Fruit fly (Drosophila melanogaster) whole organism, embryonic: ENCODE measurements around the gene CG5079.

ENCODE experiments used
- B-H2 ChIP-seq: fragments of 200-800 bp; sonication (Bioruptor generic); optimal IDR thresholded peaks from 2 replicates; lab custom pipeline; 2018; ENCODE audit warnings: missing biosample characterization, mild to moderate bottlenecking, missing genetic modification characterization
- Bgb ChIP-seq: fragments of 200-800 bp; sonication (Bioruptor generic); IDR thresholded peaks from 2 replicates; pipeline ENCODE4 v1.3.6; 2022; ENCODE audit warnings: missing biosample characterization, missing genetic modification characterization; ENCODE audit not compliant: partially characterized antibody
- Blimp-1 ChIP-seq: fragments of 200-800 bp; sonication (Bioruptor generic); optimal IDR thresholded peaks from 3 replicates; lab custom pipeline; 2018; ENCODE audit warnings: missing biosample characterization, missing genetic modification characterization, mild to moderate bottlenecking, moderate library complexity, missing genetic modification reagents
- CG10274 ChIP-seq: fragments of 200-800 bp; sonication (Bioruptor generic); optimal IDR thresholded peaks from 3 replicates; lab custom pipeline; 2017; ENCODE audit warnings: missing biosample characterization, mild to moderate bottlenecking, missing genetic modification characterization
- CG12659 ChIP-seq: fragments of 200-800 bp; sonication (Bioruptor generic); optimal IDR thresholded peaks from 3 replicates; lab custom pipeline; 2017; ENCODE audit warnings: mild to moderate bottlenecking, missing biosample characterization, missing genetic modification reagents, missing genetic modification characterization
- CG13296 ChIP-seq: fragments of 200-800 bp; sonication (Bioruptor generic); optimal IDR thresholded peaks from 3 replicates; lab custom pipeline; 2018; ENCODE audit warnings: missing biosample characterization, mild to moderate bottlenecking, missing genetic modification characterization
- CG1602 ChIP-seq: fragments of 200-800 bp; sonication (Bioruptor generic); optimal IDR thresholded peaks from 3 replicates; lab custom pipeline; 2016; ENCODE audit warnings: missing biosample characterization, missing genetic modification characterization
- CG1603 ChIP-seq: fragments of 200-800 bp; sonication (Bioruptor generic); optimal IDR thresholded peaks from 2 replicates; lab custom pipeline; 2019; ENCODE audit warnings: missing biosample characterization, mild to moderate bottlenecking, missing genetic modification characterization, moderate library complexity
- CG18619 ChIP-seq: fragments of 200-800 bp; sonication (Bioruptor generic); optimal IDR thresholded peaks from 3 replicates; lab custom pipeline; 2017; ENCODE audit warnings: missing biosample characterization, mild to moderate bottlenecking, missing genetic modification characterization
- CG2116 ChIP-seq: fragments of 200-800 bp; sonication (Bioruptor generic); optimal IDR thresholded peaks from 3 replicates; lab custom pipeline; 2018; ENCODE audit warnings: missing biosample characterization, mild to moderate bottlenecking, missing genetic modification characterization
- CG2678 ChIP-seq: fragments of 200-800 bp; sonication (Bioruptor generic); optimal IDR thresholded peaks from 3 replicates; lab custom pipeline; 2019; ENCODE audit warnings: missing biosample characterization, mild to moderate bottlenecking, missing genetic modification characterization, moderate library complexity
- CG31441 ChIP-seq: fragments of 200-800 bp; sonication (Bioruptor generic); IDR thresholded peaks from 2 replicates; pipeline ENCODE4 v1.3.6; 2022; ENCODE audit warnings: missing biosample characterization, missing genetic modification characterization
- CG3726 ChIP-seq: fragments of 200-800 bp; sonication (Bioruptor generic); IDR thresholded peaks from 3 replicates; pipeline ENCODE4, ENCODE4 v1.3.6; 2022; ENCODE audit warnings: missing biosample characterization, missing genetic modification characterization
- CG4617 ChIP-seq: fragments of 200-800 bp; sonication (Bioruptor generic); optimal IDR thresholded peaks from 3 replicates; lab custom pipeline; 2016; ENCODE audit warnings: missing biosample characterization, missing genetic modification characterization, borderline replicate concordance
- CG4707 ChIP-seq: fragments of 200-800 bp; sonication (Bioruptor generic); optimal IDR thresholded peaks from 2 replicates; lab custom pipeline; 2018; ENCODE audit warnings: missing biosample characterization, mild to moderate bottlenecking, missing genetic modification characterization, moderate library complexity
- CG4820 ChIP-seq: fragments of 200-800 bp; sonication (Bioruptor generic); optimal IDR thresholded peaks from 3 replicates; lab custom pipeline; 2016; ENCODE audit warnings: missing biosample characterization, missing genetic modification characterization
- CG6272 ChIP-seq: fragments of 200-800 bp; sonication (Bioruptor generic); IDR thresholded peaks from 2 replicates; pipeline ENCODE4 v1.3.6; 2022; ENCODE audit warnings: missing biosample characterization, missing genetic modification characterization
- CG6791 ChIP-seq: fragments of 200-800 bp; sonication (Bioruptor generic); IDR thresholded peaks from 3 replicates; pipeline ENCODE4 v1.3.6; 2022; ENCODE audit warnings: missing biosample characterization, missing genetic modification characterization; ENCODE audit not compliant: partially characterized antibody
- CG7928 ChIP-seq: fragments of 200-800 bp; sonication (Bioruptor generic); optimal IDR thresholded peaks from 2 replicates; lab custom pipeline; 2017; ENCODE audit warnings: missing biosample characterization, mild to moderate bottlenecking, missing genetic modification characterization
- CG9437 ChIP-seq: fragments of 200-800 bp; sonication (Bioruptor generic); optimal IDR thresholded peaks from 2 replicates; lab custom pipeline; 2018; ENCODE audit warnings: missing biosample characterization, mild to moderate bottlenecking, missing genetic modification characterization
- CrebB ChIP-seq: fragments of 200-800 bp; sonication (Bioruptor generic); optimal IDR thresholded peaks from 3 replicates; lab custom pipeline; 2018; ENCODE audit warnings: missing biosample characterization, mild to moderate bottlenecking, missing genetic modification characterization
- Drgx ChIP-seq: fragments of 200-800 bp; sonication (Bioruptor generic); IDR thresholded peaks from 2 replicates; pipeline ENCODE4 v1.3.6; 2022; ENCODE audit warnings: missing biosample characterization, missing genetic modification characterization
- Ets65A ChIP-seq: fragments of 200-800 bp; sonication (Bioruptor generic); peaks from one replicate; lab custom pipeline; 2016; ENCODE audit warnings: missing biosample characterization, missing genetic modification characterization
- Gug ChIP-seq: fragments of 200-800 bp; sonication (Bioruptor generic); IDR thresholded peaks from 4 replicates; pipeline ENCODE4 v1.3.6; 2022; ENCODE audit warnings: missing biosample characterization, missing genetic modification characterization
- HLH3B ChIP-seq: fragments of 200-800 bp; sonication (Bioruptor generic); IDR thresholded peaks from 2 replicates; pipeline ENCODE4 v1.3.6; 2022; ENCODE audit warnings: missing biosample characterization, missing genetic modification characterization
- Lpt ChIP-seq: fragments of >200 bp; optimal IDR thresholded peaks from 2 replicates; lab custom pipeline; 2018; ENCODE audit warnings: missing biosample characterization, missing genetic modification characterization
- Pdp1 ChIP-seq, 2 experiments: fragments of 200-800 bp; sonication (Bioruptor generic); optimal IDR thresholded peaks; 3 replicates each; lab custom pipeline; 2016; ENCODE audit warnings: missing biosample characterization in 2 of 2, missing genetic modification characterization in 2 of 2, mild to moderate bottlenecking in 1 of 2, moderate library complexity in 1 of 2
- Rx ChIP-seq: fragments of 200-800 bp; sonication (Bioruptor generic); IDR thresholded peaks from 2 replicates; pipeline ENCODE4 v1.3.6; 2022; ENCODE audit warnings: missing biosample characterization, missing genetic modification characterization
- Sox100B ChIP-seq: fragments of 200-800 bp; sonication (Bioruptor generic); optimal IDR thresholded peaks from 3 replicates; lab custom pipeline; 2018; ENCODE audit warnings: missing biosample characterization, mild to moderate bottlenecking, missing genetic modification characterization
- Sox102F ChIP-seq: fragments of 200-800 bp; sonication (Bioruptor generic); optimal IDR thresholded peaks from 2 replicates; lab custom pipeline; 2018; ENCODE audit warnings: missing biosample characterization, mild to moderate bottlenecking, missing genetic modification characterization, moderate library complexity
- Stat92E ChIP-seq, 3 experiments: fragments of >200 bp in 2 of 3; fragments of 200-800 bp in 1 of 3; sonication (Bioruptor generic) in 1 of 3; optimal IDR thresholded peaks; 2 replicates each; lab custom pipeline; 2017 to 2019; ENCODE audit warnings: missing biosample characterization in 3 of 3, missing genetic modification characterization in 3 of 3, mild to moderate bottlenecking in 1 of 3, moderate library complexity in 1 of 3
- Trl ChIP-seq, 3 experiments: fragments of >200 bp in 2 of 3; fragments of 200-800 bp in 1 of 3; sonication (Bioruptor generic) in 1 of 3; optimal IDR thresholded peaks; 2 replicates in 1 of 3; 3 replicates in 2 of 3; lab custom pipeline; 2016 to 2017; ENCODE audit warnings: missing biosample characterization in 1 of 3, missing genetic modification characterization in 1 of 3
- aop ChIP-seq: fragments of 200-800 bp; sonication (Bioruptor generic); IDR thresholded peaks from 2 replicates; pipeline ENCODE4 v1.3.6; 2022; ENCODE audit warnings: missing biosample characterization, missing genetic modification characterization
- bsh ChIP-seq, 2 experiments: fragments of 200-800 bp; sonication (Bioruptor generic); optimal IDR thresholded peaks; 2 replicates each; lab custom pipeline; 2017 to 2018; ENCODE audit warnings: mild to moderate bottlenecking in 2 of 2, missing biosample characterization in 2 of 2, missing genetic modification characterization in 2 of 2, moderate library complexity in 1 of 2
- caup ChIP-seq: fragments of 200-800 bp; sonication (Bioruptor generic); optimal IDR thresholded peaks from 3 replicates; lab custom pipeline; 2017; ENCODE audit warnings: missing biosample characterization, mild to moderate bottlenecking, missing genetic modification characterization, moderate library complexity; ENCODE audit not compliant: severe bottlenecking
- dati ChIP-seq: fragments of 200-800 bp; sonication (Bioruptor generic); IDR thresholded peaks from 2 replicates; pipeline ENCODE4 v1.3.6; 2022; ENCODE audit warnings: missing biosample characterization, missing genetic modification characterization
- dimm ChIP-seq: fragments of 200-800 bp; sonication (Bioruptor generic); IDR thresholded peaks from 2 replicates; pipeline ENCODE4 v1.3.6; 2022; ENCODE audit warnings: missing biosample characterization, missing genetic modification characterization
- gcm ChIP-seq: fragments of 200-800 bp; sonication (Bioruptor generic); optimal IDR thresholded peaks from 2 replicates; lab custom pipeline; 2019; ENCODE audit warnings: missing biosample characterization, mild to moderate bottlenecking, missing genetic modification characterization, moderate library complexity
- jing ChIP-seq: fragments of 200-800 bp; sonication (Bioruptor generic); optimal IDR thresholded peaks from 2 replicates; lab custom pipeline; 2018; ENCODE audit warnings: missing biosample characterization, mild to moderate bottlenecking, missing genetic modification characterization
- lmd ChIP-seq: fragments of 200-800 bp; sonication (Bioruptor generic); IDR thresholded peaks from 2 replicates; pipeline ENCODE4 v1.3.6; 2022; ENCODE audit warnings: missing biosample characterization, missing genetic modification characterization
- nerfin-1 ChIP-seq: fragments of 200-800 bp; sonication (Bioruptor generic); optimal IDR thresholded peaks from 3 replicates; lab custom pipeline; 2019; ENCODE audit warnings: missing biosample characterization, mild to moderate bottlenecking, missing genetic modification characterization, moderate library complexity
- nerfin-2 ChIP-seq: fragments of 200-800 bp; sonication (Bioruptor generic); IDR thresholded peaks from 2 replicates; pipeline ENCODE4 v1.3.6; 2022; ENCODE audit warnings: missing biosample characterization, missing genetic modification characterization; ENCODE audit not compliant: partially characterized antibody
- phol ChIP-seq: fragments of 200-800 bp; sonication (Bioruptor generic); optimal IDR thresholded peaks from 3 replicates; lab custom pipeline; 2018; ENCODE audit warnings: missing biosample characterization, mild to moderate bottlenecking, missing genetic modification characterization, moderate library complexity
- pzg ChIP-seq: fragments of 200-800 bp; sonication (Bioruptor generic); optimal IDR thresholded peaks from 3 replicates; lab custom pipeline; 2018; ENCODE audit warnings: missing biosample characterization, mild to moderate bottlenecking, missing genetic modification characterization, moderate library complexity
- repo ChIP-seq: fragments of 200-800 bp; sonication (Bioruptor generic); optimal IDR thresholded peaks from 2 replicates; lab custom pipeline; 2016; ENCODE audit warnings: missing biosample characterization, missing genetic modification characterization
- sob ChIP-seq: fragments of 200-800 bp; sonication (Bioruptor generic); IDR thresholded peaks from 2 replicates; pipeline ENCODE4 v1.3.6; 2022; ENCODE audit warnings: missing biosample characterization, missing genetic modification characterization
- sqz ChIP-seq: fragments of 200-800 bp; sonication (Bioruptor generic); optimal IDR thresholded peaks from 3 replicates; lab custom pipeline; 2018; ENCODE audit warnings: missing biosample characterization, mild to moderate bottlenecking, missing genetic modification characterization
- z ChIP-seq: fragments of 200-800 bp; sonication (Bioruptor generic); IDR thresholded peaks from 3 replicates; pipeline ENCODE4 v1.3.6; 2022; ENCODE audit warnings: missing biosample characterization, missing genetic modification characterization

Gene CG5079

DNA sequence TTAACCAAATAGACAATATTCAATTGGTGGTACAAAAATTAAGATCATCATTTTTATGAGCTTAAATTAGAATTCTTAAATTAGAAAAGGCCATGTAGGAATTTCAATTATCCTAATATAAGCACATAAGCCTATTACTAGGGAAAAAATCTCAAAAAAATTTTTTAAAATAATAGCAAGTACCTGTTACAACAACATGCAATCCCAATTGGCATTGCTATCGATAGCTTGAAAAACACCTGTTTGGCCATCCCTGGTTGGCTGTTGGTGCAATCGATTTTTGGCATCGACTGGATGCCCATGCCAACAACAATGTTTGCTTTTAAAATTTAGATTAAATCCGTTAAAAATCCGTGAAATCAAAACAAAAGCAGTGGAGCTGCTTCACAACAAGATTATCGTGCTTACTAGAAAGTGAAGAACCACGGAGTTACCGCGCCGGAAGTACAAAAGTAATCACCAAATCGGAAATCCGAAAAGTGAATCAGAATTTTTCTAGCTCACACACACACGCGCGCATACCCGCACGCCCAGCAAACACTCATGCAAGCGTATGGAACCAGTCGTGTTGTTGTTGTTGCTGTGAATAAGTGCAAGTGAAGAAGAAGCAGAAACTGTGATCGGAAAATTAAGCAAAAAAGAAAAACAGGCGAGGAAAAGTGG is 48.2 kb downstream of the CG5079 start, which contains the start of gene RASSF8 (continued):
- TF ChIP-seq dimm (GFP tag; lab: Robert Waterston, UW) (no peak), Pdp1 (GFP tag; optimal IDR thresholded peaks at IDR 0.05; lab: Kevin White, UChicago) (peak in 1 of 2 experiments; percentile 46), CG18619 (GFP tag; lab: Kevin White, UChicago) (no peak), CG4820 (peak; percentile 17), CG6791 (peak; percentile 83), CG4617 (GFP tag; lab: Kevin White, UChicago) (peak; percentile 1), jing (GFP tag; lab: Kevin White, UChicago) (no peak), Blimp-1 (peak; percentile 86), CG31441 (GFP tag; lab: Robert Waterston, UW) (peak; percentile 38), CG13296 (peak; percentile 4), Sox102F (peak; percentile 9), Ets65A (GFP tag; lab: Kevin White, UChicago) (peak; percentile 90), lmd (GFP tag; lab: Robert Waterston, UW) (peak; percentile 45; the same call in 1 of the 2 replicates), sob (no peak), CG7928 (GFP tag; lab: Kevin White, UChicago) (peak; percentile 87), z (GFP tag; lab: Robert Waterston, UW) (no peak), CG3726 (GFP tag; lab: Robert Waterston, UW) (no peak), Drgx (GFP tag; lab: Robert Waterston, UW) (no peak), Rx (GFP tag; lab: Robert Waterston, UW) (no peak), CG1602 (GFP tag; lab: Kevin White, UChicago) (peak; percentile 6), nerfin-1 (tag; lab: Kevin White, UChicago) (peak; percentile 88), Stat92E (GFP tag; optimal IDR thresholded peaks at IDR 0.05; lab: Kevin White, UChicago) (no peak), caup (no peak), Gug (peak; percentile 26; the same call in 1 of the 4 replicates), CG10274 (GFP tag; lab: Kevin White, UChicago) (no peak), B-H2 (GFP tag; lab: Kevin White, UChicago) (peak; percentile 18), phol (tag; lab: Kevin White, UChicago) (no peak), nerfin-2 (peak; percentile 54), Bgb (GFP tag; lab: Robert Waterston, UW) (peak; percentile 78), aop (0 out of 2 replicates have a peak, but pooled peaks have one; percentile 12), repo (GFP tag; lab: Kevin White, UChicago) (no peak), CG9437 (GFP tag; lab: Kevin White, UChicago) (no peak), sqz (GFP tag; lab: Kevin White, UChicago) (peak; percentile 17), CG1603 (tag; lab: Kevin White, UChicago) (peak; percentile 11), CrebB (tag; lab: Kevin White, UChicago) (no peak), CG12659 (GFP tag; lab: Kevin White, UChicago) (peak; percentile 36), Lpt (GFP tag; lab: Kevin White, UChicago) (no peak), CG6272 (0 out of 2 replicates have a peak, but pooled peaks have one; percentile 16), dati (GFP tag; lab: Robert Waterston, UW) (no peak), bsh (GFP tag; optimal IDR thresholded peaks at IDR 0.05; lab: Kevin White, UChicago) (peak in 1 of 2 experiments; percentile 16), CG2678 (tag; lab: Kevin White, UChicago) (peak; percentile 22), gcm (GFP tag; lab: Kevin White, UChicago) (peak; percentile 74), pzg (GFP tag; lab: Kevin White, UChicago) (peak; percentile 39), Sox100B (GFP tag; lab: Kevin White, UChicago) (no peak), CG4707 (GFP tag; lab: Kevin White, UChicago) (no peak), Trl (optimal IDR thresholded peaks at IDR 0.05; lab: Kevin White, UChicago) (no peak), Trl (GFP tag; optimal IDR thresholded peaks at IDR 0.05; lab: Kevin White, UChicago) (peak; percentile 20), HLH3B (no peak), CG2116 (GFP tag; lab: Kevin White, UChicago) (peak; percentile 34)
